Worm (Caenorhabditis elegans) whole organism, L2 larva: ENCODE data around the gene arx-2.

Source experiments
- C34F6.9 ChIP-seq: fragments of 150-350 bp; optimal IDR thresholded peaks from 2 replicates; lab custom pipeline; 2014; ENCODE audit warnings: missing biosample characterization, missing genetic modification characterization
- F13H6.1 ChIP-seq: sonication (generic microtip); optimal IDR thresholded peaks from 2 replicates; lab custom pipeline; 2016; ENCODE audit warnings: missing genetic modification characterization, missing compliant biosample characterization
- R02D3.7 ChIP-seq: fragments of 150-350 bp; optimal IDR thresholded peaks from 2 replicates; lab custom pipeline; 2014; ENCODE audit warnings: missing biosample characterization, missing genetic modification characterization
- Y55F3AM.14 ChIP-seq: fragments of 200-800 bp; sonication (Bioruptor generic); optimal IDR thresholded peaks from 2 replicates; lab custom pipeline; 2018; ENCODE audit warnings: mild to moderate bottlenecking, missing genetic modification characterization, missing compliant biosample characterization
- ZK546.5 ChIP-seq: sonication (generic microtip); optimal IDR thresholded peaks from 2 replicates; lab custom pipeline; 2017; ENCODE audit warnings: missing biosample characterization, missing genetic modification characterization
- alr-1 ChIP-seq: fragments of 150-350 bp; optimal IDR thresholded peaks from 2 replicates; lab custom pipeline; 2014; ENCODE audit warnings: missing biosample characterization, missing genetic modification characterization
- aly-2 ChIP-seq: fragments of 150-350 bp; optimal IDR thresholded peaks from 2 replicates; lab custom pipeline; 2014; ENCODE audit warnings: missing biosample characterization, missing genetic modification characterization
- ama-1 ChIP-seq: fragments of 150-350 bp; optimal IDR thresholded peaks from 2 replicates; lab custom pipeline; 2018; ENCODE audit warnings: inconsistent platforms
- blmp-1 ChIP-seq: sonication (generic microtip); optimal IDR thresholded peaks from 2 replicates; lab custom pipeline; 2017; ENCODE audit warnings: missing genetic modification characterization, mild to moderate bottlenecking, missing compliant biosample characterization, antibody characterized with exemption, moderate library complexity; ENCODE audit not compliant: insufficient read depth
- ceh-16 ChIP-seq: fragments of 150-350 bp; optimal IDR thresholded peaks from 2 replicates; lab custom pipeline; 2014; ENCODE audit warnings: missing biosample characterization, missing genetic modification characterization
- ceh-82 ChIP-seq: fragments of 150-350 bp; optimal IDR thresholded peaks from 2 replicates; lab custom pipeline; 2014; ENCODE audit warnings: missing biosample characterization, missing genetic modification characterization
- crh-2 ChIP-seq: sonication (generic microtip); optimal IDR thresholded peaks from 2 replicates; lab custom pipeline; 2017; ENCODE audit warnings: missing biosample characterization, missing genetic modification characterization
- egl-27 ChIP-seq: sonication (generic microtip); optimal IDR thresholded peaks from 3 replicates; lab custom pipeline; 2017; ENCODE audit warnings: missing biosample characterization, missing genetic modification reagents, missing genetic modification characterization
- elt-1 ChIP-seq: fragments of 150-350 bp; optimal IDR thresholded peaks from 2 replicates; lab custom pipeline; 2014; ENCODE audit warnings: missing biosample characterization, missing genetic modification characterization
- elt-3 ChIP-seq: sonication (generic microtip); optimal IDR thresholded peaks from 2 replicates; lab custom pipeline; 2017; ENCODE audit warnings: missing biosample characterization, missing genetic modification characterization
- fos-1 ChIP-seq: fragments of 150-350 bp; optimal IDR thresholded peaks from 2 replicates; lab custom pipeline; 2014; ENCODE audit warnings: missing biosample characterization, missing genetic modification characterization
- gmeb-1 ChIP-seq: fragments of 150-350 bp; optimal IDR thresholded peaks from 2 replicates; lab custom pipeline; 2014; ENCODE audit warnings: missing biosample characterization, missing genetic modification characterization
- lin-11 ChIP-seq: fragments of 150-350 bp; sonication (generic microtip); optimal IDR thresholded peaks from 2 replicates; lab custom pipeline; 2014; ENCODE audit warnings: missing biosample characterization, missing genetic modification characterization, inconsistent platforms, mixed read lengths
- lin-13 ChIP-seq: fragments of 150-350 bp; optimal IDR thresholded peaks from 2 replicates; lab custom pipeline; 2014; ENCODE audit warnings: missing biosample characterization, missing genetic modification reagents, missing genetic modification characterization
- lin-39 ChIP-seq: fragments of 150-350 bp; optimal IDR thresholded peaks from 2 replicates; lab custom pipeline; 2014; ENCODE audit warnings: missing biosample characterization, missing genetic modification reagents, missing genetic modification characterization
- lsy-2 ChIP-seq, 2 experiments: fragments of 150-350 bp in 1 of 2; sonication (generic microtip) in 1 of 2; optimal IDR thresholded peaks; 2 replicates each; lab custom pipeline; 2014 to 2017; ENCODE audit warnings: missing biosample characterization in 2 of 2, missing genetic modification characterization in 2 of 2
- mab-5 ChIP-seq: fragments of 150-350 bp; optimal IDR thresholded peaks from 2 replicates; lab custom pipeline; 2014; ENCODE audit warnings: missing biosample characterization, missing genetic modification characterization
- mbf-1 ChIP-seq: sonication (generic microtip); optimal IDR thresholded peaks from 2 replicates; lab custom pipeline; 2017; ENCODE audit warnings: missing biosample characterization, missing genetic modification characterization
- mdl-1 ChIP-seq, 2 experiments: fragments of 150-350 bp in 1 of 2; sonication (generic microtip) in 1 of 2; optimal IDR thresholded peaks; 2 replicates each; lab custom pipeline; 2017; ENCODE audit warnings: missing biosample characterization in 2 of 2, missing genetic modification characterization in 2 of 2
- nhr-10 ChIP-seq: sonication (generic microtip); optimal IDR thresholded peaks from 2 replicates; lab custom pipeline; 2017; ENCODE audit warnings: missing biosample characterization, missing genetic modification characterization
- nhr-11 ChIP-seq: fragments of 150-350 bp; optimal IDR thresholded peaks from 2 replicates; lab custom pipeline; 2014; ENCODE audit warnings: missing biosample characterization, missing genetic modification characterization
- nhr-12 ChIP-seq: fragments of 150-350 bp; optimal IDR thresholded peaks from 2 replicates; lab custom pipeline; 2014; ENCODE audit warnings: missing biosample characterization, missing genetic modification characterization
- nhr-129 ChIP-seq: fragments of 150-350 bp; optimal IDR thresholded peaks from 2 replicates; lab custom pipeline; 2014; ENCODE audit warnings: missing biosample characterization, missing genetic modification characterization
- nhr-21 ChIP-seq: fragments of 150-350 bp; optimal IDR thresholded peaks from 2 replicates; lab custom pipeline; 2014; ENCODE audit warnings: missing biosample characterization, missing genetic modification characterization
- nhr-23 ChIP-seq: fragments of 150-350 bp; optimal IDR thresholded peaks from 2 replicates; lab custom pipeline; 2014; ENCODE audit warnings: missing biosample characterization, missing genetic modification reagents, missing genetic modification characterization
- nhr-237 ChIP-seq: fragments of 150-350 bp; optimal IDR thresholded peaks from 2 replicates; lab custom pipeline; 2014; ENCODE audit warnings: missing biosample characterization, missing genetic modification characterization
- nhr-25 ChIP-seq: fragments of 150-350 bp; sonication (generic microtip); optimal IDR thresholded peaks from 3 replicates; lab custom pipeline; 2014; ENCODE audit warnings: missing biosample characterization, missing genetic modification characterization
- nhr-6 ChIP-seq: fragments of 150-350 bp; optimal IDR thresholded peaks from 2 replicates; lab custom pipeline; 2014; ENCODE audit warnings: missing biosample characterization, missing genetic modification characterization
- nhr-77 ChIP-seq: fragments of 150-350 bp; optimal IDR thresholded peaks from 2 replicates; lab custom pipeline; 2014; ENCODE audit warnings: missing biosample characterization, missing genetic modification characterization
- sem-4 ChIP-seq: fragments of 150-350 bp; optimal IDR thresholded peaks from 2 replicates; lab custom pipeline; 2014; ENCODE audit warnings: missing biosample characterization, missing genetic modification reagents, missing genetic modification characterization
- sma-3 ChIP-seq: sonication (generic microtip); optimal IDR thresholded peaks from 2 replicates; lab custom pipeline; 2016; ENCODE audit warnings: missing genetic modification reagents, missing genetic modification characterization, missing compliant biosample characterization
- snpc-4 ChIP-seq: fragments of 150-350 bp; optimal IDR thresholded peaks from 2 replicates; lab custom pipeline; 2014; ENCODE audit warnings: missing biosample characterization, missing genetic modification characterization
- unc-55 ChIP-seq: fragments of 150-350 bp; sonication (generic microtip); optimal IDR thresholded peaks from 3 replicates; lab custom pipeline; 2014; ENCODE audit warnings: missing biosample characterization, missing genetic modification reagents, missing genetic modification characterization
- unc-62 ChIP-seq: fragments of 150-350 bp; optimal IDR thresholded peaks from 2 replicates; lab custom pipeline; 2014; ENCODE audit warnings: missing biosample characterization, missing genetic modification reagents, missing genetic modification characterization
- ztf-1 ChIP-seq: fragments of 200-800 bp; sonication (Bioruptor generic); conservative IDR thresholded peaks from 2 replicates; pipeline ENCODE4 v1.3.6; 2022; ENCODE audit warnings: missing genetic modification characterization, missing compliant biosample characterization
- ztf-4 ChIP-seq: fragments of 150-350 bp; optimal IDR thresholded peaks from 2 replicates; lab custom pipeline; 2014; ENCODE audit warnings: missing biosample characterization, missing genetic modification characterization

Gene arx-2

DNA sequence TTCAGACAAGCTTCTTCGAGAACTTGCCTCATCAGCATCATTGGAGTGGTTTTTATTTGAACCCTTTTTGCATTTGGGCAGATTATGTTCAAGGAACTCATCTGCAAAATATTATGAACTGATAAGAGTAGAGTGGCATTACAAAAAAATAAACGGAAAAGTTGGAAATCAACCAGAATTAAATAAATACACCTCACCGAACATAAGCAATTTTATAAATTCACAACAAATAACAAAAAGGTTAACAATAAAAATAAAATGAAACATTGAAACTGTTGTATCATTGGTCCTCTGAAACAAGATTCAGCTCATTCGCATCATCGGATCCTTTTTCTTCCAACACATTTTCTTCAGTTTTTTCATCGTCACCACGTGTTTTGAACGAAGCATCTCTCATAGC, 20.9 kb downstream of the arx-2 start, which contains the start of gene asps-1:
asps-1 (minus strand) TSS at position 101 of the 400 bp plus-strand sequence.
- TF ChIP-seq mab-5 (tag; lab: Kevin White, UChicago) = no peak
- no peak for TF ChIP-seq nhr-129 (tag; lab: Kevin White, UChicago)
- no peak for TF ChIP-seq nhr-11
- no peak for TF ChIP-seq lin-13 (GFP tag; lab: Kevin White, UChicago)

DNA sequence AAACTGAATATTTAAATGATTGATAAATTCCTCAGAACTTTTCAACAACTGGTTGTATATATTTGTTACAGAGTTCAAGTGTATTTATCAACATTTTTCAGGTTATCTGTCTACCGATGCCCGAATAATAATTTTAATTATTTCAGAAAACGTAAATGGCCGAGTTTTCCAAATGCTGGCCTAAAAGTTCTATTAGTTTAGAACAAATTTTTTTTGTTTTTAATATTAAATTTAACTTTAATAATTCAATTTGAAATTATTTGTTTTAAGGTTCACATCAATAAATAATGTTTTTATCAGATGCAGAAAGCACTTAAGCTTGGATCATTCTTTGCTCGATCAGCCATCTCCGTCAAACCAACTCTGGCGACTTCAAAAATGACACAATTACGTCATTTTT, 23.8 kb downstream of the arx-2 start, which contains the start of gene trx-2:
trx-2 (plus strand) TSS at position 301 of the 400 bp plus-strand sequence.
- no peak for TF ChIP-seq snpc-4 (tag; lab: Kevin White, UChicago)
- TF ChIP-seq crh-2 (tag; lab: Kevin White, UChicago) = no peak
- no peak for TF ChIP-seq ztf-1 (GFP tag; lab: Robert Waterston, UW)
- TF ChIP-seq nhr-23 (tag; lab: Kevin White, UChicago) = no peak
- no peak for TF ChIP-seq aly-2
- no peak for TF ChIP-seq elt-3
- no peak for TF ChIP-seq nhr-10
- TF ChIP-seq ceh-82 (tag; lab: Kevin White, UChicago) = no peak
- no peak for TF ChIP-seq nhr-25
- no peak for TF ChIP-seq lin-39 (tag; lab: Kevin White, UChicago)
- no peak for TF ChIP-seq C34F6.9 (tag; lab: Kevin White, UChicago)
- TF ChIP-seq alr-1 = no peak
- TF ChIP-seq, all 48 proteins: peak for 0

DNA sequence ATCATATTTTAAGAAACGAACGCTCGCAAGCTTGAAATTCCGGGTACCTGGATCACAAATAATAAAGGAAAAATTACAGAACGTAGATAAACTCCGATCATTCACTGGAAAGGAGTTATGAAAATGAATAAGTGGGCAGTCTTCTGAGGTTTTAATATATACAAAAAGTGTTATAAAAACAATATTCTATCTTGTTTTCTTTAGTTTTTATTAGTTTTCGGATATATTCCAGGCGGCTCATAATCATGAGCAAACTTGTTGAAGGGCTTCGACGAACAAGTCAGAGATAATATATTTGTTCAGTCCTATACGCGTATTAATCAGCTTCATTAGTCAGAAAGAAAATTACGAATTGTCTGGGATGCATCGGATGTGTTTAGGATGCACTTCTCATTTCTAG, 24.2 kb downstream of the arx-2 start, which contains the start of gene gcy-6:
gcy-6 (minus strand) TSS at position 101 of the 400 bp plus-strand sequence.
- no peak for TF ChIP-seq lin-39 (tag; lab: Kevin White, UChicago)
- no peak for TF ChIP-seq ama-1 (lab: Kevin White, UChicago)
- no peak for TF ChIP-seq sma-3 (GFP tag; lab: Kevin White, UChicago)
- no peak for TF ChIP-seq R02D3.7 (tag; lab: Kevin White, UChicago)
- no peak for TF ChIP-seq ztf-4 (tag; lab: Kevin White, UChicago)
- no peak for TF ChIP-seq snpc-4 (tag; lab: Kevin White, UChicago)
- TF ChIP-seq unc-62 = no peak
- no peak for TF ChIP-seq ZK546.5 (tag; lab: Kevin White, UChicago)
- TF ChIP-seq lsy-2 (tag; optimal IDR thresholded peaks at IDR 0.05; lab: Kevin White, UChicago) = no peak
- TF ChIP-seq, all 48 proteins: peak for 0

DNA sequence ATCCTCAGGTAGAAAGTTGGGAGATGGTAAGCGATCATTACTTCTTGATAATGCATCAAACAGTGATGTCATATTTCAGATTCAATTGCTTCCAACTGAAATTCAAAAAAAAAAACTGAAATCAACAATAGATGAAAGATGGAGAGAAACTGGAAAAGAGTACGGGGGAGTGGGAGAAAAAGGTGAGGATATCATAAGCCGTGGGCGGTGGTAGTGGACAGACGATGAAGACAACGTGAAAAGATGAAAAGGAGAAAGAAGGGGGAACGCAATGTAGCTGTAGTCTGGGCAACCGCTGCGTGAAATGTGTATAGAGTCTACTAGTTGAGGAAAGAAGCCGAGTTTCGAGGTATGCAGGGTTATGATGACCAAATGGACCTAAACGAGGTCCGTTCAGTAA, 30.9 kb downstream of the arx-2 start, which contains the start of gene che-12:
che-12 (minus strand) TSS at position 101 of the 400 bp plus-strand sequence.
- TF ChIP-seq ceh-16 (tag; lab: Kevin White, UChicago) (no peak), ama-1 (lab: Kevin White, UChicago) (no peak), F13H6.1 (no peak), blmp-1 (tag; lab: Kevin White, UChicago) (no peak), mbf-1 (tag; lab: Kevin White, UChicago) (no peak), nhr-237 (tag; lab: Kevin White, UChicago) (no peak), lin-11 (tag; lab: Kevin White, UChicago) (no peak), ZK546.5 (tag; lab: Kevin White, UChicago) (no peak), unc-55 (GFP tag; lab: Kevin White, UChicago) (no peak), unc-62 (no peak), nhr-77 (tag; lab: Kevin White, UChicago) (no peak), mdl-1 (tag; optimal IDR thresholded peaks at IDR 0.05; lab: Kevin White, UChicago) (no peak), nhr-10 (no peak), Y55F3AM.14 (GFP tag; lab: Kevin White, UChicago) (no peak), ceh-82 (tag; lab: Kevin White, UChicago) (no peak), egl-27 (tag; lab: Kevin White, UChicago) (no peak), nhr-21 (tag; lab: Kevin White, UChicago) (no peak), nhr-129 (tag; lab: Kevin White, UChicago) (no peak), fos-1 (tag; lab: Kevin White, UChicago) (no peak)

DNA sequence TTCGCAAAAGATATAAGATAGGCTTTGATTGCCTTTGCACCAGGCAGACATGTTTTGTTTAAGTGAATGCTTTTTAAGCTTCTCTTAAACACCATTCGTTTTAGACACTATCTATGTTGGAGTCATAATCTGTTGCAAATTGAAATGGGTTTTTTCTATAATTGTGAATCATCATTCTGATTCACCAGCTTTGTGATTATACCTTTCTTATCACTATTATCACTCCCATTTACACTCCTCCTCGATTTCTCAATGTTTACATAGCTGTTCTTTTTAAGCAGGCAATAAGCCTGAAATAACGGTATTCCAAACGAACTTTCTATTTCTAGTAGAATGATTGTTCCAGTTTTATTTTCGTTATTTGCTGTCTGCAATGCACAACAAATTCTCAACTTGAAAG, 41.1 kb downstream of the arx-2 start, which contains the start of gene B0024.4:
B0024.4 (plus strand) TSS at position 301 of the 400 bp plus-strand sequence.
- TF ChIP-seq unc-55 (GFP tag; lab: Kevin White, UChicago) = no peak
- TF ChIP-seq elt-1 (tag; lab: Kevin White, UChicago) = no peak
- TF ChIP-seq nhr-10 = no peak
- no peak for TF ChIP-seq ztf-4 (tag; lab: Kevin White, UChicago)
- no peak for TF ChIP-seq nhr-12
- no peak for TF ChIP-seq elt-3
- TF ChIP-seq aly-2 = no peak
- TF ChIP-seq sem-4 (tag; lab: Kevin White, UChicago) = no peak
- no peak for TF ChIP-seq nhr-6 (tag; lab: Kevin White, UChicago)
- TF ChIP-seq ztf-1 (GFP tag; lab: Robert Waterston, UW) = no peak
- TF ChIP-seq mab-5 (tag; lab: Kevin White, UChicago) = no peak
- TF ChIP-seq ama-1 (lab: Kevin White, UChicago) = no peak
- no peak for TF ChIP-seq mdl-1 (tag; optimal IDR thresholded peaks at IDR 0.05; lab: Kevin White, UChicago)
- no peak for TF ChIP-seq gmeb-1 (tag; lab: Kevin White, UChicago)
- TF ChIP-seq mbf-1 (tag; lab: Kevin White, UChicago) = no peak
